Worm (Caenorhabditis elegans) whole organism, L4/young adult: ENCODE measurements around the gene set-31.

Experiments used
- W03F9.2 ChIP-seq: fragments of 150-350 bp; optimal IDR thresholded peaks from 2 replicates; lab custom pipeline; 2014; ENCODE audit warnings: missing biosample characterization, missing genetic modification characterization
- dao-5 ChIP-seq: sonication (generic microtip); optimal IDR thresholded peaks from 2 replicates; lab custom pipeline; 2016; ENCODE audit warnings: missing genotype, missing genetic modification characterization, moderate library complexity, missing compliant biosample characterization
- him-1 ChIP-seq: sonication (generic microtip); optimal IDR thresholded peaks from 2 replicates; lab custom pipeline; 2016; ENCODE audit warnings: missing genotype, missing genetic modification reagents, missing genetic modification characterization, missing compliant biosample characterization

DNA sequence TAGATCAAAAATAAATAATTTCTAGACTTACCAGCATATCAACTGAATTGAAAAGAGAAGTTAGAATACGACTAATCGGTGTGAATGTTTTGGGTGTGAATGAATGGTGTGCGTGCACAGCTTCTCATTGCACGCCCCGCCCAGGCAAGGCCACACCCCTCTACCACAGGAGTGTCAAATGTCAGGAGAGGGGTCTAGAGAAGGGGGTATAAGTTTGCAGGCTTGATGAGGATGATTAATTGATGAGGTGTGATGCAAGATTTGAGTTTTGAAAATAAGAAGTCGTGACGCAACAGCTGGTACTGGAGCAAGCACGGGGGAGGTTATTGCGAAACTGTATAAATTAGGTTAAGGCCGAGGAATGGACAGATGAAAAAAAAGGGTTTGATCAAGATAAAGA, 14.6 kb downstream of the set-31 start, which contains the start of gene egl-1:
- no peak for TF ChIP-seq him-1 (tag; lab: Kevin White, UChicago)
- TF ChIP-seq W03F9.2 (tag; lab: Kevin White, UChicago), result no peak
- no peak for TF ChIP-seq dao-5 (tag; lab: Kevin White, UChicago)
